Worm (Caenorhabditis elegans) whole organism, L3 larva: ENCODE measurements around the gene T28C12.15.

ENCODE experiments used
- ZK546.5 ChIP-seq: sonication (generic microtip); optimal IDR thresholded peaks from 2 replicates; lab custom pipeline; 2017; ENCODE audit warnings: missing biosample characterization, missing genetic modification characterization
- ceh-82 ChIP-seq: fragments of 150-350 bp; optimal IDR thresholded peaks from 2 replicates; lab custom pipeline; 2014; ENCODE audit warnings: missing biosample characterization, missing genetic modification characterization
- ceh-9 ChIP-seq: sonication (generic microtip); optimal IDR thresholded peaks from 2 replicates; lab custom pipeline; 2018; ENCODE audit warnings: missing biosample characterization, missing genetic modification characterization
- elt-2 ChIP-seq: sonication (generic microtip); optimal IDR thresholded peaks from 2 replicates; lab custom pipeline; 2016; ENCODE audit warnings: missing genetic modification reagents, mild to moderate bottlenecking, missing genetic modification characterization, missing compliant biosample characterization
- fkh-2 ChIP-seq: fragments of 150-350 bp; optimal IDR thresholded peaks from 2 replicates; lab custom pipeline; 2014; ENCODE audit warnings: missing biosample characterization, missing genetic modification reagents, missing genetic modification characterization
- jun-1 ChIP-seq: fragments of 150-350 bp; optimal IDR thresholded peaks from 2 replicates; lab custom pipeline; 2014; ENCODE audit warnings: missing biosample characterization, missing genetic modification reagents, missing genetic modification characterization
- lsy-12 ChIP-seq: sonication (generic microtip); optimal IDR thresholded peaks from 2 replicates; lab custom pipeline; 2016; ENCODE audit warnings: mild to moderate bottlenecking, missing genetic modification characterization, missing compliant biosample characterization
- nfya-1 ChIP-seq: sonication (generic microtip); optimal IDR thresholded peaks from 2 replicates; lab custom pipeline; 2017; ENCODE audit warnings: missing genetic modification characterization, mild to moderate bottlenecking, missing compliant biosample characterization, antibody characterized with exemption, moderate library complexity; ENCODE audit not compliant: insufficient read depth
- nhr-12 ChIP-seq: fragments of 150-350 bp; optimal IDR thresholded peaks from 2 replicates; lab custom pipeline; 2014; ENCODE audit warnings: missing biosample characterization, missing genetic modification characterization
- nhr-67 ChIP-seq: fragments of 150-350 bp; optimal IDR thresholded peaks from 2 replicates; lab custom pipeline; 2014; ENCODE audit warnings: missing biosample characterization, missing genetic modification characterization
- nhr-77 ChIP-seq: fragments of 150-350 bp; optimal IDR thresholded peaks from 2 replicates; lab custom pipeline; 2014; ENCODE audit warnings: missing biosample characterization, missing genetic modification characterization
- snpc-4 ChIP-seq: fragments of 150-350 bp; optimal IDR thresholded peaks from 2 replicates; lab custom pipeline; 2014; ENCODE audit warnings: missing biosample characterization, missing genetic modification characterization
- unc-62 ChIP-seq: fragments of 150-350 bp; sonication (generic microtip); optimal IDR thresholded peaks from 4 replicates; lab custom pipeline; 2014; ENCODE audit warnings: missing biosample characterization, missing genetic modification reagents, missing genetic modification characterization

Gene T28C12.15

ce11 chrV:6270552-6270951 is 51.0 kb downstream of the T28C12.15 start, which contains the start of gene F31F7.2:
F31F7.2 (plus strand) TSS chrV:6270852.
- TF ChIP-seq nhr-67 (tag; lab: Kevin White, UChicago) (no peak), ceh-9 (tag; lab: Kevin White, UChicago) (no peak), nfya-1 (no peak), unc-62 (GFP tag; lab: Kevin White, UChicago) (no peak), ZK546.5 (tag; lab: Kevin White, UChicago) (no peak), nhr-77 (tag; lab: Kevin White, UChicago) (no peak), ceh-82 (tag; lab: Kevin White, UChicago) (no peak), lsy-12 (tag; lab: Kevin White, UChicago) (no peak), elt-2 (tag; lab: Kevin White, UChicago) (no peak), jun-1 (tag; lab: Kevin White, UChicago) (no peak), nhr-12 (tag; lab: Kevin White, UChicago) (no peak), fkh-2 (tag; lab: Kevin White, UChicago) (no peak), snpc-4 (no peak)
